Fruit fly (Drosophila melanogaster) whole organism, embryonic: ENCODE measurements around the gene Dlip1.

Source experiments
- Adf1 ChIP-seq: fragments of 200-800 bp; sonication (Bioruptor generic); IDR thresholded peaks from 2 replicates; pipeline ENCODE4 v1.3.6; 2022; ENCODE audit warnings: missing biosample characterization, missing genetic modification characterization
- Aef1 ChIP-seq: fragments of 200-800 bp; sonication (Bioruptor generic); IDR thresholded peaks from 3 replicates; pipeline ENCODE4 v1.3.6; 2022; ENCODE audit warnings: missing biosample characterization, missing genetic modification characterization
- BEAF-32 ChIP-seq: fragments of 200-800 bp; sonication (Bioruptor generic); optimal IDR thresholded peaks from 3 replicates; lab custom pipeline; 2017; ENCODE audit warnings: missing biosample characterization, missing genetic modification characterization, mild to moderate bottlenecking, moderate library complexity, missing genetic modification reagents
- CG10431 ChIP-seq: fragments of 200-800 bp; sonication (Bioruptor generic); optimal IDR thresholded peaks from 3 replicates; lab custom pipeline; 2018; ENCODE audit warnings: missing biosample characterization, mild to moderate bottlenecking, missing genetic modification characterization
- CG10979 ChIP-seq: fragments of 200-800 bp; sonication (Bioruptor generic); optimal IDR thresholded peaks from 2 replicates; lab custom pipeline; 2018; ENCODE audit warnings: missing biosample characterization, mild to moderate bottlenecking, missing genetic modification characterization, moderate library complexity
- CG11398 ChIP-seq: fragments of 200-800 bp; sonication (Bioruptor generic); optimal IDR thresholded peaks from 2 replicates; lab custom pipeline; 2016; ENCODE audit warnings: missing biosample characterization, missing genetic modification characterization
- CG11504 ChIP-seq: fragments of 200-800 bp; sonication (Bioruptor generic); optimal IDR thresholded peaks from 3 replicates; lab custom pipeline; 2019; ENCODE audit warnings: missing biosample characterization, mild to moderate bottlenecking, missing genetic modification characterization, moderate library complexity
- CG12219 ChIP-seq: fragments of 200-800 bp; sonication (Bioruptor generic); optimal IDR thresholded peaks from 3 replicates; lab custom pipeline; 2018; ENCODE audit warnings: missing biosample characterization, mild to moderate bottlenecking, missing genetic modification characterization
- CG12744 ChIP-seq: fragments of 200-800 bp; sonication (Bioruptor generic); optimal IDR thresholded peaks from 2 replicates; lab custom pipeline; 2016; ENCODE audit warnings: missing biosample characterization, missing genetic modification characterization
- CG14965 ChIP-seq: fragments of 200-800 bp; sonication (Bioruptor generic); optimal IDR thresholded peaks from 2 replicates; lab custom pipeline; 2016; ENCODE audit warnings: missing biosample characterization, missing genetic modification characterization, borderline replicate concordance
- CG17328 ChIP-seq: fragments of 200-800 bp; sonication (Bioruptor generic); IDR thresholded peaks from 2 replicates; pipeline ENCODE4 v1.3.6; 2022; ENCODE audit warnings: missing biosample characterization, missing genetic modification characterization
- CG17359 ChIP-seq: fragments of 200-800 bp; sonication (Bioruptor generic); optimal IDR thresholded peaks from 3 replicates; lab custom pipeline; 2018; ENCODE audit warnings: missing biosample characterization, mild to moderate bottlenecking, missing genetic modification characterization, moderate library complexity
- CG3065 ChIP-seq: fragments of 200-800 bp; sonication (Bioruptor generic); optimal IDR thresholded peaks from 2 replicates; lab custom pipeline; 2016; ENCODE audit warnings: missing biosample characterization, missing genetic modification characterization
- CG31441 ChIP-seq: fragments of 200-800 bp; sonication (Bioruptor generic); IDR thresholded peaks from 2 replicates; pipeline ENCODE4 v1.3.6; 2022; ENCODE audit warnings: missing biosample characterization, missing genetic modification characterization
- CG3163 ChIP-seq: fragments of 200-800 bp; sonication (Bioruptor generic); optimal IDR thresholded peaks from 3 replicates; lab custom pipeline; 2016; ENCODE audit warnings: missing biosample characterization, missing genetic modification characterization
- CG4282 ChIP-seq: fragments of 200-800 bp; sonication (Bioruptor generic); optimal IDR thresholded peaks from 2 replicates; lab custom pipeline; 2016; ENCODE audit warnings: missing biosample characterization, missing genetic modification characterization
- CG4328 ChIP-seq: fragments of 200-800 bp; sonication (Bioruptor generic); optimal IDR thresholded peaks from 3 replicates; lab custom pipeline; 2017; ENCODE audit warnings: missing biosample characterization, missing genetic modification reagents, missing genetic modification characterization
- CG4424 ChIP-seq: fragments of 200-800 bp; sonication (Bioruptor generic); optimal IDR thresholded peaks from 3 replicates; lab custom pipeline; 2016; ENCODE audit warnings: missing biosample characterization, missing genetic modification characterization
- CG7372 ChIP-seq: fragments of 200-800 bp; sonication (Bioruptor generic); IDR thresholded peaks from 2 replicates; pipeline ENCODE4 v1.3.6; 2022; ENCODE audit warnings: missing biosample characterization, missing genetic modification characterization
- CG9932 ChIP-seq: fragments of 200-800 bp; sonication (Bioruptor generic); IDR thresholded peaks from 2 replicates; pipeline ENCODE4 v1.3.6; 2022; ENCODE audit warnings: missing biosample characterization, missing genetic modification characterization
- CoRest ChIP-seq: fragments of 200-800 bp; sonication (Bioruptor generic); optimal IDR thresholded peaks from 3 replicates; lab custom pipeline; 2018; ENCODE audit warnings: missing biosample characterization, mild to moderate bottlenecking, missing genetic modification characterization, moderate library complexity
- Dek ChIP-seq: fragments of 200-800 bp; sonication (Bioruptor generic); optimal IDR thresholded peaks from 3 replicates; lab custom pipeline; 2019; ENCODE audit warnings: missing biosample characterization, mild to moderate bottlenecking, missing genetic modification characterization, moderate library complexity
- Dp ChIP-seq: fragments of 200-800 bp; sonication (Bioruptor generic); optimal IDR thresholded peaks from 2 replicates; lab custom pipeline; 2018; ENCODE audit warnings: missing biosample characterization, mild to moderate bottlenecking, missing genetic modification characterization, moderate library complexity
- Ets65A ChIP-seq: fragments of 200-800 bp; sonication (Bioruptor generic); peaks from one replicate; lab custom pipeline; 2016; ENCODE audit warnings: missing biosample characterization, missing genetic modification characterization
- Lhr ChIP-seq: fragments of 200-800 bp; sonication (Bioruptor generic); optimal IDR thresholded peaks from 3 replicates; lab custom pipeline; 2017; ENCODE audit warnings: mild to moderate bottlenecking, missing biosample characterization, missing genetic modification reagents, missing genetic modification characterization
- Lim3 ChIP-seq: fragments of 200-800 bp; sonication (Bioruptor generic); IDR thresholded peaks from 2 replicates; pipeline ENCODE4 v1.3.6; 2022; ENCODE audit warnings: missing biosample characterization, missing genetic modification characterization
- Meics ChIP-seq: fragments of 200-800 bp; sonication (Bioruptor generic); optimal IDR thresholded peaks from 2 replicates; lab custom pipeline; 2017; ENCODE audit warnings: missing biosample characterization, mild to moderate bottlenecking, missing genetic modification characterization
- PHDP ChIP-seq: fragments of 200-800 bp; sonication (Bioruptor generic); optimal IDR thresholded peaks from 3 replicates; lab custom pipeline; 2018; ENCODE audit warnings: missing biosample characterization, mild to moderate bottlenecking, missing genetic modification characterization, moderate library complexity
- Sry-β ChIP-seq: fragments of 200-800 bp; sonication (Bioruptor generic); optimal IDR thresholded peaks from 2 replicates; lab custom pipeline; 2018; ENCODE audit warnings: missing biosample characterization, mild to moderate bottlenecking, missing genetic modification characterization, moderate library complexity
- Taf1 ChIP-seq: fragments of 200-800 bp; sonication (Bioruptor generic); IDR thresholded peaks from 2 replicates; pipeline ENCODE4 v1.3.6; 2022; ENCODE audit warnings: missing biosample characterization, missing genetic modification characterization
- Tbp ChIP-seq: fragments of >200 bp; optimal IDR thresholded peaks from 2 replicates; lab custom pipeline; 2018; ENCODE audit warnings: missing biosample characterization, missing genetic modification characterization
- aop ChIP-seq: fragments of 200-800 bp; sonication (Bioruptor generic); IDR thresholded peaks from 2 replicates; pipeline ENCODE4 v1.3.6; 2022; ENCODE audit warnings: missing biosample characterization, missing genetic modification characterization
- bsh ChIP-seq, 2 experiments: fragments of 200-800 bp; sonication (Bioruptor generic); optimal IDR thresholded peaks; 2 replicates each; lab custom pipeline; 2017 to 2018; ENCODE audit warnings: mild to moderate bottlenecking in 2 of 2, missing biosample characterization in 2 of 2, missing genetic modification characterization in 2 of 2, moderate library complexity in 1 of 2
- crp ChIP-seq, 2 experiments: fragments of 200-800 bp; sonication (Bioruptor generic); optimal IDR thresholded peaks; 2 replicates in 1 of 2; 3 replicates in 1 of 2; lab custom pipeline; 2017; ENCODE audit warnings: missing biosample characterization in 2 of 2, missing genetic modification characterization in 2 of 2, mild to moderate bottlenecking in 1 of 2, moderate library complexity in 1 of 2
- dan ChIP-seq: fragments of 200-800 bp; sonication (Bioruptor generic); IDR thresholded peaks from 2 replicates; pipeline ENCODE4 v1.3.6; 2022; ENCODE audit warnings: missing biosample characterization, missing genetic modification characterization
- dati ChIP-seq: fragments of 200-800 bp; sonication (Bioruptor generic); IDR thresholded peaks from 2 replicates; pipeline ENCODE4 v1.3.6; 2022; ENCODE audit warnings: missing biosample characterization, missing genetic modification characterization
- dimm ChIP-seq: fragments of 200-800 bp; sonication (Bioruptor generic); IDR thresholded peaks from 2 replicates; pipeline ENCODE4 v1.3.6; 2022; ENCODE audit warnings: missing biosample characterization, missing genetic modification characterization
- dpn ChIP-seq, 2 experiments: fragments of 200-800 bp; sonication (Bioruptor generic); optimal IDR thresholded peaks; 3 replicates each; lab custom pipeline; 2016; ENCODE audit warnings: missing biosample characterization in 2 of 2, missing genetic modification characterization in 2 of 2
- eve ChIP-seq, 2 experiments: fragments of >200 bp; optimal IDR thresholded peaks; 2 replicates each; lab custom pipeline; 2017; ENCODE audit warnings: missing biosample characterization in 2 of 2, missing genetic modification characterization in 2 of 2
- hbn ChIP-seq: fragments of 200-800 bp; sonication (Bioruptor generic); IDR thresholded peaks from 2 replicates; pipeline ENCODE4 v1.3.6; 2022; ENCODE audit warnings: missing biosample characterization, missing genetic modification characterization; ENCODE audit not compliant: partially characterized antibody
- ind ChIP-seq: fragments of 200-800 bp; sonication (Bioruptor generic); optimal IDR thresholded peaks from 3 replicates; lab custom pipeline; 2016; ENCODE audit warnings: missing biosample characterization, missing genetic modification characterization
- mld ChIP-seq: fragments of 200-800 bp; sonication (Bioruptor generic); IDR thresholded peaks from 3 replicates; pipeline ENCODE4 v1.3.6; 2022; ENCODE audit warnings: missing biosample characterization, missing genetic modification characterization; ENCODE audit not compliant: partially characterized antibody
- nerfin-1 ChIP-seq: fragments of 200-800 bp; sonication (Bioruptor generic); optimal IDR thresholded peaks from 3 replicates; lab custom pipeline; 2019; ENCODE audit warnings: missing biosample characterization, mild to moderate bottlenecking, missing genetic modification characterization, moderate library complexity
- nerfin-2 ChIP-seq: fragments of 200-800 bp; sonication (Bioruptor generic); IDR thresholded peaks from 2 replicates; pipeline ENCODE4 v1.3.6; 2022; ENCODE audit warnings: missing biosample characterization, missing genetic modification characterization; ENCODE audit not compliant: partially characterized antibody
- sc ChIP-seq, 3 experiments: fragments of >200 bp in 2 of 3; fragments of 200-800 bp in 1 of 3; sonication (Bioruptor generic) in 1 of 3; optimal IDR thresholded peaks; 2 replicates in 2 of 3; 3 replicates in 1 of 3; lab custom pipeline; 2017; ENCODE audit warnings: mild to moderate bottlenecking in 1 of 3, missing biosample characterization in 1 of 3, missing genetic modification characterization in 1 of 3, missing genetic modification reagents in 1 of 3
- sr ChIP-seq: fragments of 200-800 bp; sonication (Bioruptor generic); IDR thresholded peaks from 3 replicates; pipeline ENCODE4 v1.3.6; 2022; ENCODE audit warnings: missing biosample characterization, missing genetic modification characterization
- tgo ChIP-seq: fragments of 200-800 bp; sonication (Bioruptor generic); IDR thresholded peaks from 3 replicates; pipeline ENCODE4 v1.3.6; 2022; ENCODE audit warnings: missing biosample characterization, missing genetic modification characterization
- twi ChIP-seq: fragments of 200-800 bp; optimal IDR thresholded peaks from 2 replicates; lab custom pipeline; 2019; ENCODE audit warnings: missing biosample characterization, mild to moderate bottlenecking, missing genetic modification characterization, moderate library complexity

Dlip1 gene

dm6 chrX:9120828-9121754 is 37.3 kb upstream of the Dlip1 start (continued):
- TF ChIP-seq CG3163 (no peak), hbn (GFP tag; lab: Robert Waterston, UW) (no peak), aop (GFP tag; lab: Robert Waterston, UW) (no peak), CG14965 (GFP tag; lab: Kevin White, UChicago) (no peak), CG12219 (GFP tag; lab: Kevin White, UChicago) (peak; percentile 14), twi (tag; lab: Kevin White, UChicago) (no peak), CG11504 (tag; lab: Kevin White, UChicago) (peak; percentile 70), CG10431 (no peak), CG17359 (tag; lab: Kevin White, UChicago) (peak; percentile 66), CG3065 (no peak), CG4328 (GFP tag; lab: Kevin White, UChicago) (no peak), eve (GFP tag; optimal IDR thresholded peaks at IDR 0.05; lab: Kevin White, UChicago) (no peak), mld (GFP tag; lab: Robert Waterston, UW) (no peak), CG12744 (GFP tag; lab: Kevin White, UChicago) (no peak), CG4424 (GFP tag; lab: Kevin White, UChicago) (peak; percentile 21), CG10979 (tag; lab: Kevin White, UChicago) (peak; percentile 55), nerfin-2 (GFP tag; lab: Robert Waterston, UW) (no peak), Sry-β (GFP tag; lab: Kevin White, UChicago) (no peak), ind (GFP tag; lab: Kevin White, UChicago) (peak; percentile 46), dimm (GFP tag; lab: Robert Waterston, UW) (no peak), Lhr (GFP tag; lab: Kevin White, UChicago) (no peak), CoRest (peak; percentile 31), Tbp (GFP tag; lab: Kevin White, UChicago) (no peak), sr (peak; percentile 72; the same call in 2 of the 3 replicates), sc (optimal IDR thresholded peaks at IDR 0.05; lab: Kevin White, UChicago) (no peak), sc (GFP tag; optimal IDR thresholded peaks at IDR 0.05; lab: Kevin White, UChicago) (no peak), dan (GFP tag; lab: Robert Waterston, UW) (no peak), Taf1 (GFP tag; lab: Robert Waterston, UW) (peak; percentile 19; the same call in 1 of the 2 replicates), Lim3 (GFP tag; lab: Robert Waterston, UW) (no peak), CG7372 (GFP tag; lab: Robert Waterston, UW) (0 out of 2 replicates have a peak, but pooled peaks have one; percentile 12), dati (GFP tag; lab: Robert Waterston, UW) (no peak), PHDP (peak; percentile 63), tgo (GFP tag; lab: Robert Waterston, UW) (no peak), crp (GFP tag; optimal IDR thresholded peaks at IDR 0.05; lab: Kevin White, UChicago) (no peak), CG31441 (GFP tag; lab: Robert Waterston, UW) (peak; percentile 45; the same call in 1 of the 2 replicates), Adf1 (no peak), Meics (GFP tag; lab: Kevin White, UChicago) (peak; percentile 60), CG9932 (GFP tag; lab: Robert Waterston, UW) (no peak), Ets65A (peak; percentile 77), Dek (tag; lab: Kevin White, UChicago) (no peak), BEAF-32 (GFP tag; lab: Kevin White, UChicago) (no peak), bsh (GFP tag; optimal IDR thresholded peaks at IDR 0.05; lab: Kevin White, UChicago) (peak in 1 of 2 experiments; percentile 62), CG4282 (GFP tag; lab: Kevin White, UChicago) (no peak), Aef1 (GFP tag; lab: Robert Waterston, UW) (peak; percentile 16; the same call in 1 of the 3 replicates), Dp (GFP tag; lab: Kevin White, UChicago) (no peak), dpn (GFP tag; optimal IDR thresholded peaks at IDR 0.05; lab: Kevin White, UChicago) (peak; percentile 24 to 32), nerfin-1 (peak; percentile 6), CG11398 (GFP tag; lab: Kevin White, UChicago) (no peak), CG17328 (GFP tag; lab: Robert Waterston, UW) (peak; percentile 26; the same call in 1 of the 2 replicates)
